Worm (Caenorhabditis elegans) whole organism, young adult: ENCODE results near the gene rpl-37.

Experiments
- B0261.1 ChIP-seq: sonication (generic microtip); optimal IDR thresholded peaks from 2 replicates; lab custom pipeline; 2016; ENCODE audit warnings: mild to moderate bottlenecking, missing genetic modification characterization, moderate library complexity, missing compliant biosample characterization
- C17E4.6 ChIP-seq: fragments of 200-800 bp; sonication (Bioruptor generic); IDR thresholded peaks from 2 replicates; pipeline ENCODE4 v1.3.6; 2022; ENCODE audit warnings: missing genetic modification reagents, missing genetic modification characterization, missing compliant biosample characterization
- F37B4.10 ChIP-seq: fragments of 200-800 bp; sonication (Bioruptor generic); IDR thresholded peaks from 2 replicates; pipeline ENCODE4 v1.3.6; 2022; ENCODE audit warnings: missing genetic modification characterization, missing compliant biosample characterization
- F52B5.7 ChIP-seq: sonication (generic microtip); optimal IDR thresholded peaks from 2 replicates; lab custom pipeline; 2016; ENCODE audit warnings: mild to moderate bottlenecking, missing genetic modification characterization, missing compliant biosample characterization
- K12H6.12 ChIP-seq: fragments of 200-800 bp; sonication (Bioruptor generic); optimal IDR thresholded peaks from 2 replicates; lab custom pipeline; 2018; ENCODE audit warnings: mild to moderate bottlenecking, missing genetic modification characterization, missing compliant biosample characterization
- T07F8.4 ChIP-seq: sonication (generic microtip); optimal IDR thresholded peaks from 2 replicates; lab custom pipeline; 2016; ENCODE audit warnings: mild to moderate bottlenecking, missing genetic modification characterization, moderate library complexity, missing compliant biosample characterization
- T26A5.8 ChIP-seq: sonication (generic microtip); optimal IDR thresholded peaks from 2 replicates; lab custom pipeline; 2016; ENCODE audit warnings: missing genetic modification characterization, missing compliant biosample characterization
- Y53F4B.3 ChIP-seq: fragments of 200-800 bp; sonication (Bioruptor generic); IDR thresholded peaks from 2 replicates; pipeline ENCODE4 v1.3.6; 2022; ENCODE audit warnings: missing genetic modification reagents, missing genetic modification characterization, missing compliant biosample characterization
- Y53G8AR.9 ChIP-seq: fragments of 200-800 bp; sonication (Bioruptor generic); conservative IDR thresholded peaks from 2 replicates; pipeline ENCODE4 v1.3.6; 2022; ENCODE audit warnings: missing genetic modification reagents, missing genetic modification characterization, missing compliant biosample characterization
- Y79H2A.3 ChIP-seq: fragments of 200-800 bp; sonication (Bioruptor generic); conservative IDR thresholded peaks from 2 replicates; pipeline ENCODE4 v1.3.6; 2022; ENCODE audit warnings: missing genetic modification reagents, missing genetic modification characterization, missing compliant biosample characterization
- ama-1 ChIP-seq, 3 experiments: fragments of 150-350 bp in 1 of 3; sonication (generic microtip) in 2 of 3; optimal IDR thresholded peaks; 2 replicates each; lab custom pipeline; 2014 to 2018; ENCODE audit warnings: missing biosample characterization in 2 of 3, missing genetic modification characterization in 2 of 3, missing genetic modification reagents in 2 of 3
- aptf-2 ChIP-seq: fragments of 200-800 bp; sonication (Bioruptor generic); conservative IDR thresholded peaks from 2 replicates; pipeline ENCODE4 v1.3.6; 2022; ENCODE audit warnings: missing genetic modification reagents, missing genetic modification characterization, missing compliant biosample characterization
- attf-3 ChIP-seq: fragments of 200-800 bp; sonication (Bioruptor generic); conservative IDR thresholded peaks from 2 replicates; pipeline ENCODE4 v1.3.6; 2022; ENCODE audit warnings: missing genetic modification reagents, missing genetic modification characterization, missing compliant biosample characterization
- attf-6 ChIP-seq: fragments of 200-800 bp; sonication (Bioruptor generic); IDR thresholded peaks from 2 replicates; pipeline ENCODE4 v1.3.6; 2022; ENCODE audit warnings: missing genetic modification reagents, missing genetic modification characterization, missing compliant biosample characterization
- ceh-100 ChIP-seq: fragments of 200-800 bp; sonication (Bioruptor generic); IDR thresholded peaks from 2 replicates; pipeline ENCODE4 v1.3.6; 2022; ENCODE audit warnings: missing genetic modification reagents, missing genetic modification characterization, missing compliant biosample characterization
- ceh-40 ChIP-seq: fragments of 200-800 bp; sonication (Bioruptor generic); IDR thresholded peaks from 2 replicates; pipeline ENCODE4 v1.3.6; 2022; ENCODE audit warnings: missing genetic modification characterization, missing compliant biosample characterization
- ceh-58 ChIP-seq: fragments of 200-800 bp; sonication (Bioruptor generic); IDR thresholded peaks from 2 replicates; pipeline ENCODE4 v1.3.6; 2022; ENCODE audit warnings: missing genetic modification characterization, missing compliant biosample characterization
- ceh-79 ChIP-seq: sonication (generic microtip); optimal IDR thresholded peaks from 2 replicates; lab custom pipeline; 2017; ENCODE audit warnings: mild to moderate bottlenecking, missing genetic modification characterization, missing compliant biosample characterization
- chd-7 ChIP-seq: sonication (generic microtip); optimal IDR thresholded peaks from 2 replicates; lab custom pipeline; 2016; ENCODE audit warnings: mild to moderate bottlenecking, missing genetic modification characterization, moderate library complexity, missing compliant biosample characterization
- efl-1 ChIP-seq: fragments of 150-350 bp; optimal IDR thresholded peaks from 2 replicates; lab custom pipeline; 2014; ENCODE audit warnings: missing biosample characterization, missing genetic modification reagents, missing genetic modification characterization
- egrh-3 ChIP-seq: fragments of 200-800 bp; sonication (Bioruptor generic); IDR thresholded peaks from 2 replicates; pipeline ENCODE4 v1.3.6; 2022; ENCODE audit warnings: missing genetic modification reagents, missing genetic modification characterization, missing compliant biosample characterization
- ekl-4 ChIP-seq: fragments of 200-800 bp; sonication (Bioruptor generic); IDR thresholded peaks from 2 replicates; pipeline ENCODE4 v1.3.6; 2022; ENCODE audit warnings: missing genetic modification reagents, missing genetic modification characterization, missing compliant biosample characterization
- hmg-1.2 ChIP-seq: fragments of 200-800 bp; sonication (Bioruptor generic); IDR thresholded peaks from 2 replicates; pipeline ENCODE4 v1.3.6; 2022; ENCODE audit warnings: missing genetic modification reagents, missing genetic modification characterization, missing compliant biosample characterization
- let-607 ChIP-seq, 2 experiments: fragments of 200-800 bp in 1 of 2; sonication (Bioruptor generic) in 1 of 2; sonication (generic microtip) in 1 of 2; optimal IDR thresholded peaks; 2 replicates each; lab custom pipeline; 2016 to 2018; ENCODE audit warnings: mild to moderate bottlenecking in 2 of 2, missing compliant biosample characterization in 2 of 2, missing genetic modification characterization in 2 of 2, moderate library complexity in 2 of 2, missing genotype in 1 of 2
- lin-26 ChIP-seq: fragments of 200-800 bp; sonication (Bioruptor generic); IDR thresholded peaks from 2 replicates; pipeline ENCODE4 v1.3.6; 2022; ENCODE audit warnings: missing genetic modification reagents, missing genetic modification characterization, missing compliant biosample characterization
- lin-40 ChIP-seq: sonication (generic microtip); optimal IDR thresholded peaks from 2 replicates; lab custom pipeline; 2016; ENCODE audit warnings: missing genetic modification characterization, mild to moderate bottlenecking, missing compliant biosample characterization, missing genotype, missing genetic modification reagents
- lin-54 ChIP-seq: fragments of 200-800 bp; sonication (Bioruptor generic); optimal IDR thresholded peaks from 2 replicates; lab custom pipeline; 2018; ENCODE audit warnings: mild to moderate bottlenecking, missing genetic modification characterization, missing compliant biosample characterization
- mcd-1 ChIP-seq: fragments of 200-800 bp; sonication (Bioruptor generic); IDR thresholded peaks from 2 replicates; pipeline ENCODE4 v1.3.6; 2022; ENCODE audit warnings: missing genetic modification reagents, missing genetic modification characterization, missing compliant biosample characterization
- nfya-1 ChIP-seq: sonication (generic microtip); optimal IDR thresholded peaks from 2 replicates; lab custom pipeline; 2017; ENCODE audit warnings: antibody characterized with exemption, missing compliant biosample characterization, missing genetic modification characterization, borderline replicate concordance; ENCODE audit not compliant: insufficient read depth
- nhr-27 ChIP-seq: fragments of 200-800 bp; sonication (Bioruptor generic); optimal IDR thresholded peaks from 2 replicates; lab custom pipeline; 2018; ENCODE audit warnings: mild to moderate bottlenecking, missing genetic modification characterization, moderate library complexity, missing compliant biosample characterization
- nhr-80 ChIP-seq: sonication (generic microtip); optimal IDR thresholded peaks from 2 replicates; lab custom pipeline; 2016; ENCODE audit warnings: missing genetic modification characterization, missing compliant biosample characterization
- pbrm-1 ChIP-seq: fragments of 200-800 bp; sonication (Bioruptor generic); IDR thresholded peaks from 2 replicates; pipeline ENCODE4 v1.3.6; 2022; ENCODE audit warnings: missing genetic modification reagents, missing genetic modification characterization, missing compliant biosample characterization
- rcor-1 ChIP-seq: fragments of 200-800 bp; sonication (Bioruptor generic); IDR thresholded peaks from 2 replicates; pipeline ENCODE4 v1.3.6; 2022; ENCODE audit warnings: missing genetic modification reagents, missing genetic modification characterization, missing compliant biosample characterization
- snpc-1.3 ChIP-seq: sonication (generic microtip); optimal IDR thresholded peaks from 2 replicates; lab custom pipeline; 2017; ENCODE audit warnings: missing genetic modification characterization, mild to moderate bottlenecking, missing compliant biosample characterization, antibody characterized with exemption, moderate library complexity, missing genotype, missing genetic modification reagents; ENCODE audit not compliant: insufficient read depth
- snpc-4 ChIP-seq, 5 experiments: fragments of 150-350 bp in 1 of 5; sonication (generic microtip) in 4 of 5; optimal IDR thresholded peaks; 2 replicates each; lab custom pipeline; 2014 to 2018; ENCODE audit warnings: missing genetic modification characterization in 5 of 5, missing biosample characterization in 3 of 5, antibody characterized with exemption in 2 of 5, mild to moderate bottlenecking in 2 of 5, missing compliant biosample characterization in 2 of 5, missing genotype in 2 of 5, moderate library complexity in 2 of 5, missing genetic modification reagents in 1 of 5
- sptf-2 ChIP-seq: fragments of 200-800 bp; sonication (Bioruptor generic); optimal IDR thresholded peaks from 2 replicates; lab custom pipeline; 2018; ENCODE audit warnings: mild to moderate bottlenecking, missing genetic modification characterization, missing compliant biosample characterization
- tlf-1 ChIP-seq: fragments of 200-800 bp; sonication (Bioruptor generic); optimal IDR thresholded peaks from 2 replicates; lab custom pipeline; 2018; ENCODE audit warnings: mild to moderate bottlenecking, missing genetic modification characterization, missing compliant biosample characterization
- ztf-3 ChIP-seq: fragments of 200-800 bp; sonication (Bioruptor generic); optimal IDR thresholded peaks from 2 replicates; lab custom pipeline; 2018; ENCODE audit warnings: mild to moderate bottlenecking, missing genetic modification characterization, missing compliant biosample characterization
- ztf-6 ChIP-seq: fragments of 200-800 bp; sonication (Bioruptor generic); IDR thresholded peaks from 2 replicates; pipeline ENCODE4 v1.3.6; 2022; ENCODE audit warnings: missing genetic modification reagents, missing genetic modification characterization, missing compliant biosample characterization

Gene rpl-37

DNA sequence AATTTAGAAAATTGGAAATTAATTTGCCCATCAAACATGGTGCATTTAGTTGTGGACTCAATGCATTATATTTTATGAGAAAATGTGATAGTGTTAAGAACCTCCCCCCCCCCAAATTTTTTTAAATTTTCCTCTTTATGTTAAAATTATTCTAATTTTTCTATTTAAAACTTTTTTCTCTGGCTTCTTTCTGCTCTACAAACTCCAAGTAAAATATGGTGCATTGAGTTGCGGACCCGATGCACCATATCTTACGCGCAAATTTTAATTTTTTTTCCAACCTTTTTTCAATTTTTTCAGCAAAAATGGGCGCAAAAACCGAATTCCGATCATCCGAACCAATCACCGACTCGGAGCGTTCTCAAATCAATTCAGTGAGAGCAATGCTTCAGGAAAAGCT lies 46.2 kb upstream of the rpl-37 start, which contains the start of gene C34C12.6 (continued):
- no peak for TF ChIP-seq attf-3 (GFP tag; lab: Robert Waterston, UW)
- TF ChIP-seq Y79H2A.3 (GFP tag; lab: Robert Waterston, UW), result no peak
- no peak for TF ChIP-seq attf-6 (GFP tag; lab: Robert Waterston, UW)
- no peak for TF ChIP-seq nhr-27

DNA sequence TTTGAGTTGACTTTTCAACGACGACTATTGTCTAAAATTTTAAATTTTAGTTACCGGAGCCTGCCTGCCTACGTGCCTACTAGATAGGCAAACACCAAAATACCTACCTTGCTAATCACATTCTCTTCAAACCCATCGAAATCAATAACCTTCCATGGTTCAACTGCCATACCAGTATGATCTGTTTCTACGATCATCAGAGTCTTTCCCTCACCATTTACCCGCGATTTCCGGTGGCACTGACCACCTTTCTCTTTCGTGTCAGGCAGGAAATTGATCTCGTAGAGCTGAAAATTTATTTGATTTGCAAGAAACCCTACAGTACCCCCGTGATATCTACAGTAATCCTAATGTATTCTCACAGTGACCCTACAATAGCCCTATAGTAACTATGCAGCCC lies 43.4 kb upstream of the rpl-37 start:
- TF ChIP-seq ztf-6 (GFP tag; lab: Robert Waterston, UW), result no peak
- TF ChIP-seq attf-3 (GFP tag; lab: Robert Waterston, UW), result no peak
- TF ChIP-seq Y53G8AR.9 (GFP tag; lab: Robert Waterston, UW), result no peak
- TF ChIP-seq lin-26 (GFP tag; lab: Robert Waterston, UW), result no peak
- TF ChIP-seq snpc-4 (GFP tag; optimal IDR thresholded peaks at IDR 0.05; lab: Kevin White, UChicago), result no peak
- no peak for TF ChIP-seq snpc-4 (tag; optimal IDR thresholded peaks at IDR 0.05; lab: Kevin White, UChicago)
- no peak for TF ChIP-seq K12H6.12 (tag; lab: Kevin White, UChicago)
- TF ChIP-seq sptf-2, result no peak
- no peak for TF ChIP-seq ceh-58

DNA sequence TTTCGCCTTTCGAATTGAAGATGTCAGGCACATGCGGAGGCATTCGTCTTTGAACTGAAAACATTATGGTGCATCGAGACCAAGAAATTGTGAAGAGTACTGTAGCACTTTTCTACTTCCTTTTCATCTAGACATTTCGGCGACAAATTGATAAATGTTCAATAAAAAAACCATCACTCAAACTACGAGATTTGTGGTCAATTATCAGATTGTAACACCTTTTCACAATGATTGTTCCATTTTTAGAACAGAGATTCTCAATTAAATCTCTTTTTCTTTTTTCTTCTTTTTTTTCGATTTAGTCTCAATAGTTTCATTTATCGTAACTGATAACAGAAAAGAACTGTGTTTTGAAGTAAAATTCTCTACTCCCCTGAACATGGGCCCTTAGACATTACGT lies 42.4 kb upstream of the rpl-37 start:
- TF ChIP-seq Y79H2A.3 (GFP tag; lab: Robert Waterston, UW) (no peak), ceh-40 (GFP tag; lab: Robert Waterston, UW) (no peak), lin-54 (GFP tag; lab: Kevin White, UChicago) (no peak), let-607 (tag; optimal IDR thresholded peaks at IDR 0.05; lab: Kevin White, UChicago) (no peak), F37B4.10 (GFP tag; lab: Robert Waterston, UW) (no peak)

DNA sequence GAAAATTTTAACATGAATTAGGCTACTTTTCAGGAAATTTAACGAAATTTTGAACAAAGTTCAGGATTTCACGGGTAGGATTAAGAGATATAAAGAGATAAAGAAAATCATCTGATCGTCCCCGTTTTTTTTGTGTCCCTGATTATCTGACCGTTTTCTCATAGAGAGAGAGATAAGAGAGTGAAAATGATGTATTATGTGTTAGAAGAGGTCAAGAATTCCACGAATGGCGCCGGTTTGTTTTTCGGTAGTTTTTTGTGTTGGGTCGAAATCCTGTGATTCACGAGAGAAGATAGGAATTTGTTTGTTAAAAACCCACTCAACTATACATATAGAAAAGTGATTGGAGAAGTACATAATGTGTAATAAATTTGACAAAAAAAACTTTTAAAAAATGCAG lies 41.3 kb upstream of the rpl-37 start:
- TF ChIP-seq rcor-1, result no peak
- TF ChIP-seq T26A5.8 (tag; lab: Kevin White, UChicago), result no peak
- no peak for TF ChIP-seq tlf-1
- no peak for TF ChIP-seq ceh-100 (GFP tag; lab: Robert Waterston, UW)
- TF ChIP-seq Y53G8AR.9 (GFP tag; lab: Robert Waterston, UW), result no peak
- no peak for TF ChIP-seq lin-40 (tag; lab: Kevin White, UChicago)
- no peak for TF ChIP-seq snpc-1.3 (tag; lab: Kevin White, UChicago)
- TF ChIP-seq efl-1 (GFP tag; lab: Kevin White, UChicago), result no peak
- no peak for TF ChIP-seq snpc-4 (GFP tag; optimal IDR thresholded peaks at IDR 0.05; lab: Kevin White, UChicago)
- TF ChIP-seq snpc-4 (tag; optimal IDR thresholded peaks at IDR 0.05; lab: Kevin White, UChicago), result no peak
- no peak for TF ChIP-seq chd-7 (tag; lab: Kevin White, UChicago)
- no peak for TF ChIP-seq Y79H2A.3 (GFP tag; lab: Robert Waterston, UW)
- TF ChIP-seq ztf-3 (GFP tag; lab: Kevin White, UChicago), result no peak
- TF ChIP-seq nfya-1 (tag; lab: Kevin White, UChicago), result no peak
- no peak for TF ChIP-seq pbrm-1 (GFP tag; lab: Robert Waterston, UW)

DNA sequence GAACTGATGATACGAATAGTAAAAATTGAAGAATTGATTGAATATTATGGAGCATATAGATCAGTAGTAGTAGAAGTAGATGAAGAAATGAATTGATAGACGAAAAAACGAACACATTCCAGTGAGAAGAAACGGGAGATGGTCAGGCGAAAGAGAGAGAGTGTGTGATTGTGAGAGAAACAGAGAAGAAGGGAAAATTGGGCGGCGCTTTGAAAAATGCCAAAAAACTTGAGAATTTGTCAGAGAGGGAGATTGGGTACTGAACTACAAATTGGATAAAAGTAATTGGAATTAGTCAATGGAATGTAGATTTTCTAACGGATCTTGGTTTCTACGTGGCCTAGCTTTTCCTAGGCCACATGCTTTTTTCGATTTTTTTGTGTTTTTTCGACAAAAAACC lies 40.2 kb upstream of the rpl-37 start, which contains the start of gene C34C12.7:
C34C12.7 (minus strand) TSS at position 118 of the 400 bp plus-strand sequence.
- TF ChIP-seq B0261.1 (tag; lab: Kevin White, UChicago), result no peak
- TF ChIP-seq hmg-1.2 (GFP tag; lab: Robert Waterston, UW), result peak; percentile 65

DNA sequence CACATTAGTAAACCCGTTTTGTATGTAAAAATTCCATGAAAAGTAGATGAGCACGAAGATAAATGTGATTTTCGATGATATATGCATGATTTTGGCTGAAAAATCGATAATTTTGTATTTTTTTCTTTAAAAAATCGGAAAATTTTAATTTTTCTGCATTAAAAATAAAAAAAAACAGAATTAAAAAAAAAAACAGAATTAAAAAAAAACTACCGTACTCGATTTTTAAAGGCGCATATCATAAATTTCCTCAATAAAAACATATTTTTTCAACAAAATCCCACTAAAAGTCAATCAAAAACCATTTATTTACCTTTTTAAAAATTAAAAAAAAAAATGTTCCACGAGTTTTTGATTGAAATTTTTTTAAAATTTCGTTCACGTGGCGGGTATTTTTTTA lies 35.3 kb upstream of the rpl-37 start, which contains the start of gene gly-14:
gly-14 (minus strand) TSS at position 101 of the 400 bp plus-strand sequence.
- TF ChIP-seq mcd-1 (GFP tag; lab: Robert Waterston, UW), result no peak
- TF ChIP-seq C17E4.6 (GFP tag; lab: Robert Waterston, UW), result no peak
- no peak for TF ChIP-seq ekl-4 (GFP tag; lab: Robert Waterston, UW)
- no peak for TF ChIP-seq Y53F4B.3 (GFP tag; lab: Robert Waterston, UW)
- TF ChIP-seq nhr-80 (tag; lab: Kevin White, UChicago), result no peak
- TF ChIP-seq F52B5.7, result no peak
- TF ChIP-seq ceh-79 (tag; lab: Kevin White, UChicago), result no peak
- no peak for TF ChIP-seq sptf-2
- no peak for TF ChIP-seq aptf-2
- TF ChIP-seq ama-1 (optimal IDR thresholded peaks at IDR 0.05; lab: Kevin White, UChicago), result no peak
- TF ChIP-seq ama-1 (GFP tag; optimal IDR thresholded peaks at IDR 0.05; lab: Kevin White, UChicago), result no peak
- no peak for TF ChIP-seq T07F8.4 (tag; lab: Kevin White, UChicago)
- TF ChIP-seq egrh-3 (GFP tag; lab: Robert Waterston, UW), result no peak
- no peak for TF ChIP-seq efl-1 (GFP tag; lab: Kevin White, UChicago)
